Worm (Caenorhabditis elegans) whole organism, young adult: ENCODE measurements around the gene tald-1.

Experiments used
- B0336.3 ChIP-seq: fragments of 200-800 bp; sonication (Bioruptor generic); IDR thresholded peaks from 2 replicates; pipeline ENCODE4 v1.3.6; 2022; ENCODE audit warnings: missing genetic modification characterization, missing compliant biosample characterization
- F57C9.4 ChIP-seq: sonication (generic microtip); optimal IDR thresholded peaks from 2 replicates; lab custom pipeline; 2017; ENCODE audit warnings: mild to moderate bottlenecking, missing genetic modification characterization, missing compliant biosample characterization
- K12H6.12 ChIP-seq: fragments of 200-800 bp; sonication (Bioruptor generic); optimal IDR thresholded peaks from 2 replicates; lab custom pipeline; 2018; ENCODE audit warnings: mild to moderate bottlenecking, missing genetic modification characterization, missing compliant biosample characterization
- T07F8.4 ChIP-seq: sonication (generic microtip); optimal IDR thresholded peaks from 2 replicates; lab custom pipeline; 2016; ENCODE audit warnings: mild to moderate bottlenecking, missing genetic modification characterization, moderate library complexity, missing compliant biosample characterization
- Y53G8AR.9 ChIP-seq: fragments of 200-800 bp; sonication (Bioruptor generic); conservative IDR thresholded peaks from 2 replicates; pipeline ENCODE4 v1.3.6; 2022; ENCODE audit warnings: missing genetic modification reagents, missing genetic modification characterization, missing compliant biosample characterization
- Y56A3A.18 ChIP-seq: fragments of 200-800 bp; sonication (Bioruptor generic); IDR thresholded peaks from 2 replicates; pipeline ENCODE4 v1.3.6; 2022; ENCODE audit warnings: missing genetic modification reagents, missing genetic modification characterization, missing compliant biosample characterization
- akir-1 ChIP-seq: fragments of 200-800 bp; sonication (Bioruptor generic); optimal IDR thresholded peaks from 2 replicates; lab custom pipeline; 2018; ENCODE audit warnings: mild to moderate bottlenecking, missing genetic modification characterization, moderate library complexity, missing compliant biosample characterization
- aptf-3 ChIP-seq: fragments of 200-800 bp; sonication (Bioruptor generic); IDR thresholded peaks from 2 replicates; pipeline ENCODE4 v1.3.6; 2022; ENCODE audit warnings: missing genetic modification characterization, missing compliant biosample characterization
- atf-7 ChIP-seq: sonication (generic microtip); optimal IDR thresholded peaks from 2 replicates; lab custom pipeline; 2017; ENCODE audit warnings: mild to moderate bottlenecking, missing genetic modification characterization, missing compliant biosample characterization
- attf-5 ChIP-seq: fragments of 200-800 bp; sonication (Bioruptor generic); optimal IDR thresholded peaks from 2 replicates; lab custom pipeline; 2018; ENCODE audit warnings: mild to moderate bottlenecking, missing genetic modification characterization, missing compliant biosample characterization
- bed-1 ChIP-seq: fragments of 200-800 bp; sonication (Bioruptor generic); IDR thresholded peaks from 2 replicates; pipeline ENCODE4 v1.3.6; 2022; ENCODE audit warnings: missing genetic modification reagents, missing genetic modification characterization, missing compliant biosample characterization
- ccch-3 ChIP-seq: fragments of 200-800 bp; sonication (Bioruptor generic); optimal IDR thresholded peaks from 2 replicates; lab custom pipeline; 2018; ENCODE audit warnings: mild to moderate bottlenecking, missing genetic modification characterization, missing compliant biosample characterization
- cebp-1 ChIP-seq, 2 experiments: fragments of 200-800 bp in 1 of 2; sonication (Bioruptor generic) in 1 of 2; sonication (generic microtip) in 1 of 2; IDR thresholded peaks in 1 of 2; optimal IDR thresholded peaks in 1 of 2; 2 replicates each; pipeline versions ENCODE4 v1.3.6 to Lab custom; 2017 to 2022; ENCODE audit warnings: missing compliant biosample characterization in 2 of 2, missing genetic modification characterization in 2 of 2, mild to moderate bottlenecking in 1 of 2, missing genetic modification reagents in 1 of 2, moderate library complexity in 1 of 2
- ceh-91 ChIP-seq: fragments of 200-800 bp; sonication (Bioruptor generic); IDR thresholded peaks from 2 replicates; pipeline ENCODE4 v1.3.6; 2022; ENCODE audit warnings: missing genetic modification reagents, missing genetic modification characterization, missing compliant biosample characterization
- chd-7 ChIP-seq: sonication (generic microtip); optimal IDR thresholded peaks from 2 replicates; lab custom pipeline; 2016; ENCODE audit warnings: mild to moderate bottlenecking, missing genetic modification characterization, moderate library complexity, missing compliant biosample characterization
- dox-1 ChIP-seq: fragments of 200-800 bp; sonication (Bioruptor generic); IDR thresholded peaks from 2 replicates; pipeline ENCODE4 v1.3.6; 2022; ENCODE audit warnings: missing genetic modification reagents, missing genetic modification characterization, missing compliant biosample characterization
- efl-1 ChIP-seq: fragments of 150-350 bp; optimal IDR thresholded peaks from 2 replicates; lab custom pipeline; 2014; ENCODE audit warnings: missing biosample characterization, missing genetic modification reagents, missing genetic modification characterization
- egrh-3 ChIP-seq: fragments of 200-800 bp; sonication (Bioruptor generic); IDR thresholded peaks from 2 replicates; pipeline ENCODE4 v1.3.6; 2022; ENCODE audit warnings: missing genetic modification reagents, missing genetic modification characterization, missing compliant biosample characterization
- ekl-4 ChIP-seq: fragments of 200-800 bp; sonication (Bioruptor generic); IDR thresholded peaks from 2 replicates; pipeline ENCODE4 v1.3.6; 2022; ENCODE audit warnings: missing genetic modification reagents, missing genetic modification characterization, missing compliant biosample characterization
- ets-4 ChIP-seq: fragments of 200-800 bp; sonication (Bioruptor generic); optimal IDR thresholded peaks from 2 replicates; lab custom pipeline; 2018; ENCODE audit warnings: mild to moderate bottlenecking, missing genetic modification characterization, missing compliant biosample characterization
- hrde-1 ChIP-seq: sonication (generic microtip); optimal IDR thresholded peaks from 2 replicates; lab custom pipeline; 2016; ENCODE audit warnings: missing genetic modification characterization, mild to moderate bottlenecking, missing compliant biosample characterization, moderate library complexity, missing genotype, missing genetic modification reagents, borderline replicate concordance
- let-526 ChIP-seq: fragments of 200-800 bp; sonication (Bioruptor generic); IDR thresholded peaks from 2 replicates; pipeline ENCODE4 v1.3.6; 2022; ENCODE audit warnings: missing genetic modification reagents, missing genetic modification characterization, missing compliant biosample characterization
- lin-35 ChIP-seq, 3 experiments: fragments of 150-350 bp in 2 of 3; sonication (generic microtip) in 1 of 3; optimal IDR thresholded peaks; 2 replicates each; lab custom pipeline; 2014 to 2018; ENCODE audit warnings: missing biosample characterization in 3 of 3, missing genetic modification characterization in 3 of 3, missing genetic modification reagents in 3 of 3
- lin-54 ChIP-seq: fragments of 200-800 bp; sonication (Bioruptor generic); optimal IDR thresholded peaks from 2 replicates; lab custom pipeline; 2018; ENCODE audit warnings: mild to moderate bottlenecking, missing genetic modification characterization, missing compliant biosample characterization
- madf-10 ChIP-seq: sonication (generic microtip); optimal IDR thresholded peaks from 2 replicates; lab custom pipeline; 2016; ENCODE audit warnings: mild to moderate bottlenecking, missing genetic modification characterization, missing compliant biosample characterization
- madf-3 ChIP-seq: fragments of 200-800 bp; sonication (Bioruptor generic); IDR thresholded peaks from 2 replicates; pipeline ENCODE4 v1.3.6; 2022; ENCODE audit warnings: missing genetic modification reagents, missing genetic modification characterization, missing compliant biosample characterization
- mcd-1 ChIP-seq: fragments of 200-800 bp; sonication (Bioruptor generic); IDR thresholded peaks from 2 replicates; pipeline ENCODE4 v1.3.6; 2022; ENCODE audit warnings: missing genetic modification reagents, missing genetic modification characterization, missing compliant biosample characterization
- nfya-1 ChIP-seq: sonication (generic microtip); optimal IDR thresholded peaks from 2 replicates; lab custom pipeline; 2017; ENCODE audit warnings: antibody characterized with exemption, missing compliant biosample characterization, missing genetic modification characterization, borderline replicate concordance; ENCODE audit not compliant: insufficient read depth
- nhr-120 ChIP-seq: fragments of 200-800 bp; sonication (Bioruptor generic); IDR thresholded peaks from 2 replicates; pipeline ENCODE4 v1.3.6; 2022; ENCODE audit warnings: missing genetic modification characterization, missing compliant biosample characterization
- nhr-27 ChIP-seq: fragments of 200-800 bp; sonication (Bioruptor generic); optimal IDR thresholded peaks from 2 replicates; lab custom pipeline; 2018; ENCODE audit warnings: mild to moderate bottlenecking, missing genetic modification characterization, moderate library complexity, missing compliant biosample characterization
- pbrm-1 ChIP-seq: fragments of 200-800 bp; sonication (Bioruptor generic); IDR thresholded peaks from 2 replicates; pipeline ENCODE4 v1.3.6; 2022; ENCODE audit warnings: missing genetic modification reagents, missing genetic modification characterization, missing compliant biosample characterization
- rcor-1 ChIP-seq: fragments of 200-800 bp; sonication (Bioruptor generic); IDR thresholded peaks from 2 replicates; pipeline ENCODE4 v1.3.6; 2022; ENCODE audit warnings: missing genetic modification reagents, missing genetic modification characterization, missing compliant biosample characterization
- rpc-1 ChIP-seq, 2 experiments: fragments of 150-350 bp in 1 of 2; sonication (generic microtip) in 1 of 2; optimal IDR thresholded peaks; 2 replicates each; lab custom pipeline; 2014 to 2018; ENCODE audit warnings: missing biosample characterization in 1 of 2, missing genetic modification characterization in 1 of 2, missing genetic modification reagents in 1 of 2, missing genotype in 1 of 2
- sdz-38 ChIP-seq: sonication (generic microtip); optimal IDR thresholded peaks from 2 replicates; lab custom pipeline; 2016; ENCODE audit warnings: missing genotype, missing genetic modification characterization, missing compliant biosample characterization
- snpc-1.3 ChIP-seq: sonication (generic microtip); optimal IDR thresholded peaks from 2 replicates; lab custom pipeline; 2017; ENCODE audit warnings: missing genetic modification characterization, mild to moderate bottlenecking, missing compliant biosample characterization, antibody characterized with exemption, moderate library complexity, missing genotype, missing genetic modification reagents; ENCODE audit not compliant: insufficient read depth
- snpc-3.4 ChIP-seq: sonication (generic microtip); optimal IDR thresholded peaks from 2 replicates; lab custom pipeline; 2017; ENCODE audit warnings: missing genetic modification characterization, mild to moderate bottlenecking, missing compliant biosample characterization, antibody characterized with exemption, moderate library complexity, missing genotype, missing genetic modification reagents
- snpc-4 ChIP-seq, 5 experiments: fragments of 150-350 bp in 1 of 5; sonication (generic microtip) in 4 of 5; optimal IDR thresholded peaks; 2 replicates each; lab custom pipeline; 2014 to 2018; ENCODE audit warnings: missing genetic modification characterization in 5 of 5, missing biosample characterization in 3 of 5, antibody characterized with exemption in 2 of 5, mild to moderate bottlenecking in 2 of 5, missing compliant biosample characterization in 2 of 5, missing genotype in 2 of 5, moderate library complexity in 2 of 5, missing genetic modification reagents in 1 of 5
- tbx-9 ChIP-seq: sonication (generic microtip); optimal IDR thresholded peaks from 2 replicates; lab custom pipeline; 2016; ENCODE audit warnings: borderline replicate concordance, missing genetic modification characterization, inconsistent platforms, missing compliant biosample characterization
- tlf-1 ChIP-seq: fragments of 200-800 bp; sonication (Bioruptor generic); optimal IDR thresholded peaks from 2 replicates; lab custom pipeline; 2018; ENCODE audit warnings: mild to moderate bottlenecking, missing genetic modification characterization, missing compliant biosample characterization
- ztf-25 ChIP-seq: fragments of 200-800 bp; sonication (Bioruptor generic); IDR thresholded peaks from 2 replicates; pipeline ENCODE4 v1.3.6; 2022; ENCODE audit warnings: missing genetic modification reagents, missing genetic modification characterization, missing compliant biosample characterization

The tald-1 gene

DNA sequence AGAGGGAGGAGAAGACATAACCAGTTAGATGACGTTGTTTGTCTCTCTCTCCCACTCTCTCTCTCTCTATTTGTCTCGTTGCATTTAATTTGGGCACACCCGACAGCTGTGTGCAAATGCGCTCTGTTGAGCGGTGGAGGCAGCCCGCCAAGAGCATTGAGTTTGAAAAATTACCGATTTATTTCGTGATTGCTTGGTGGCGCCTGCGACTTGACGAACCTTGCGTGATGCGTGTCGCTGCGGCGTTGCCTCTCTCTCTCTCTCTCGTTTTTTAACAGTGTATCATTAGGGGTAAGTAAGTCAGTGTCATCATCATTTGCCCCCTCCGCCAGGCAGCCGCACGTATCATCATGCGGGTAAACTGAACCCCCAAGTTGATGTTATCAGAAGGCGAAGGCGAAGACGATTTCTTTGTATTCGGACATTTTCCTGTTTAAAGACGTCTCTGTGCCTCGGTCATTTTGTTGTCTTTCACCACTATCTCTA is 19.6 kb downstream of the tald-1 start (continued):
- no peak for TF ChIP-seq T07F8.4
- no peak for TF ChIP-seq snpc-4 (GFP tag; optimal IDR thresholded peaks at IDR 0.05; lab: Kevin White, UChicago)
- peak in 2 of 4 experiments; percentile 3 to 55 for TF ChIP-seq snpc-4 (tag; optimal IDR thresholded peaks at IDR 0.05; lab: Kevin White, UChicago)
- TF ChIP-seq rpc-1 (optimal IDR thresholded peaks at IDR 0.05; lab: Kevin White, UChicago), result no peak
- TF ChIP-seq rpc-1 (tag; optimal IDR thresholded peaks at IDR 0.05; lab: Kevin White, UChicago), result no peak
- TF ChIP-seq let-526 (GFP tag; lab: Robert Waterston, UW), result no peak
- no peak for TF ChIP-seq tbx-9 (tag; lab: Kevin White, UChicago)
- no peak for TF ChIP-seq tlf-1 (GFP tag; lab: Kevin White, UChicago)
- TF ChIP-seq madf-10 (tag; lab: Kevin White, UChicago), result peak; percentile 26
- peak; percentile 32; the same call in 1 of the 2 replicates for TF ChIP-seq B0336.3
- no peak for TF ChIP-seq hrde-1 (tag; lab: Kevin White, UChicago)
- peak; percentile 62 for TF ChIP-seq K12H6.12
- 0 out of 2 replicates have a peak, but pooled peaks have one; percentile 8 for TF ChIP-seq egrh-3 (GFP tag; lab: Robert Waterston, UW)
- TF ChIP-seq lin-54 (GFP tag; lab: Kevin White, UChicago), result peak; percentile 29
- TF ChIP-seq cebp-1 (GFP tag; IDR thresholded peaks at IDR 0.05; lab: Robert Waterston, UW), result peak; percentile 41
- peak; percentile 57 for TF ChIP-seq cebp-1 (tag; optimal IDR thresholded peaks at IDR 0.05; lab: Kevin White, UChicago)
- no peak for TF ChIP-seq ztf-25
- peak; percentile 36 for TF ChIP-seq chd-7 (tag; lab: Kevin White, UChicago)
- no peak for TF ChIP-seq snpc-1.3
- TF ChIP-seq pbrm-1, result 0 out of 2 replicates have a peak, but pooled peaks have one; percentile 41
- no peak for TF ChIP-seq F57C9.4 (tag; lab: Kevin White, UChicago)
- TF ChIP-seq dox-1 (GFP tag; lab: Robert Waterston, UW), result peak; percentile 57; the same call in 1 of the 2 replicates
- no peak for TF ChIP-seq sdz-38 (tag; lab: Kevin White, UChicago)
- peak; percentile 38 for TF ChIP-seq ets-4 (GFP tag; lab: Kevin White, UChicago)
- TF ChIP-seq nhr-27 (tag; lab: Kevin White, UChicago), result no peak
- TF ChIP-seq Y56A3A.18 (GFP tag; lab: Robert Waterston, UW), result 0 out of 2 replicates have a peak, but pooled peaks have one; percentile 15
- no peak for TF ChIP-seq ccch-3 (GFP tag; lab: Kevin White, UChicago)
- peak; percentile 53 for TF ChIP-seq atf-7
- TF ChIP-seq nfya-1 (tag; lab: Kevin White, UChicago), result no peak
- TF ChIP-seq ceh-91 (GFP tag; lab: Robert Waterston, UW), result no peak
- no peak for TF ChIP-seq snpc-3.4
- no peak for TF ChIP-seq efl-1 (GFP tag; lab: Kevin White, UChicago)
- peak; percentile 79 for TF ChIP-seq attf-5
- peak; percentile 87 for TF ChIP-seq mcd-1 (GFP tag; lab: Robert Waterston, UW)
- peak in 1 of 3 experiments; percentile 37 for TF ChIP-seq lin-35 (GFP tag; optimal IDR thresholded peaks at IDR 0.05; lab: Kevin White, UChicago)
- TF ChIP-seq rcor-1, result peak; percentile 36; the same call in 1 of the 2 replicates
- TF ChIP-seq madf-3 (GFP tag; lab: Robert Waterston, UW), result no peak
- no peak for TF ChIP-seq aptf-3 (GFP tag; lab: Robert Waterston, UW)
- no peak for TF ChIP-seq bed-1 (GFP tag; lab: Robert Waterston, UW)
- no peak for TF ChIP-seq nhr-120 (GFP tag; lab: Robert Waterston, UW)
- TF ChIP-seq akir-1 (GFP tag; lab: Kevin White, UChicago), result peak; percentile 62
- no peak for TF ChIP-seq ekl-4 (GFP tag; lab: Robert Waterston, UW)
- no peak; the same call in 1 of the 2 replicates for TF ChIP-seq Y53G8AR.9 (GFP tag; lab: Robert Waterston, UW)
